Worm (Caenorhabditis elegans) whole organism, L1 larva: ENCODE data around the gene ZK616.3.

Experiments
- C16A3.4 ChIP-seq: fragments of 150-350 bp; optimal IDR thresholded peaks from 2 replicates; lab custom pipeline; 2014; ENCODE audit warnings: missing biosample characterization, missing genetic modification characterization
- alr-1 ChIP-seq: fragments of 200-800 bp; sonication (Bioruptor generic); optimal IDR thresholded peaks from 2 replicates; lab custom pipeline; 2018; ENCODE audit warnings: borderline replicate concordance, mild to moderate bottlenecking, missing genetic modification characterization, missing compliant biosample characterization
- ama-1 ChIP-seq: fragments of 150-350 bp; optimal IDR thresholded peaks from 2 replicates; lab custom pipeline; 2014
- ceh-63 ChIP-seq: fragments of 200-800 bp; sonication (Bioruptor generic); optimal IDR thresholded peaks from 2 replicates; lab custom pipeline; 2018; ENCODE audit warnings: mild to moderate bottlenecking, missing genetic modification characterization, missing compliant biosample characterization
- ceh-8 ChIP-seq: fragments of 200-800 bp; sonication (Bioruptor generic); optimal IDR thresholded peaks from 2 replicates; lab custom pipeline; 2018; ENCODE audit warnings: mild to moderate bottlenecking, missing genetic modification characterization, moderate library complexity, missing compliant biosample characterization
- ceh-90 ChIP-seq: sonication (generic microtip); optimal IDR thresholded peaks from 2 replicates; lab custom pipeline; 2016; ENCODE audit warnings: missing genetic modification characterization, missing compliant biosample characterization
- dsc-1 ChIP-seq: sonication (generic microtip); optimal IDR thresholded peaks from 2 replicates; lab custom pipeline; 2016; ENCODE audit warnings: mild to moderate bottlenecking, missing genetic modification characterization, missing compliant biosample characterization
- efl-1 ChIP-seq, 4 experiments: fragments of 150-350 bp; optimal IDR thresholded peaks in 3 of 4; peaks in 1 of 4; 1 replicate in 1 of 4; 2 replicates in 3 of 4; lab custom pipeline; 2014; ENCODE audit warnings: missing biosample characterization in 2 of 4, missing genetic modification characterization in 2 of 4, missing genetic modification reagents in 2 of 4
- elt-2 ChIP-seq: sonication (generic microtip); optimal IDR thresholded peaks from 2 replicates; lab custom pipeline; 2016; ENCODE audit warnings: missing genetic modification characterization, mild to moderate bottlenecking, inconsistent platforms, missing compliant biosample characterization, missing genetic modification reagents
- ets-5 ChIP-seq: fragments of 200-800 bp; sonication (Bioruptor generic); IDR thresholded peaks from 2 replicates; pipeline ENCODE4 v1.3.6; 2022; ENCODE audit warnings: missing genetic modification characterization, missing compliant biosample characterization
- fkh-10 ChIP-seq: sonication (generic microtip); optimal IDR thresholded peaks from 2 replicates; lab custom pipeline; 2017; ENCODE audit warnings: missing biosample characterization, missing genetic modification reagents, missing genetic modification characterization
- fkh-8 ChIP-seq: sonication (generic microtip); optimal IDR thresholded peaks from 2 replicates; lab custom pipeline; 2016; ENCODE audit warnings: mild to moderate bottlenecking, missing genetic modification characterization, missing compliant biosample characterization
- grh-1 ChIP-seq: fragments of 200-800 bp; sonication (Bioruptor generic); IDR thresholded peaks from 2 replicates; pipeline ENCODE4 v1.3.6; 2022; ENCODE audit warnings: missing genetic modification reagents, missing genetic modification characterization, missing compliant biosample characterization
- irx-1 ChIP-seq: sonication (generic microtip); optimal IDR thresholded peaks from 2 replicates; lab custom pipeline; 2016; ENCODE audit warnings: missing genetic modification characterization, missing compliant biosample characterization
- isw-1 ChIP-seq: fragments of 200-800 bp; sonication (Bioruptor generic); IDR thresholded peaks from 2 replicates; pipeline ENCODE4 v1.3.6; 2022; ENCODE audit warnings: missing genetic modification characterization, missing compliant biosample characterization
- jun-1 ChIP-seq: fragments of 150-350 bp; optimal IDR thresholded peaks from 2 replicates; lab custom pipeline; 2014; ENCODE audit warnings: missing biosample characterization, missing genetic modification reagents, missing genetic modification characterization
- lin-14 ChIP-seq: fragments of 200-800 bp; sonication (Bioruptor generic); optimal IDR thresholded peaks from 2 replicates; lab custom pipeline; 2018; ENCODE audit warnings: mild to moderate bottlenecking, missing genetic modification characterization, moderate library complexity, missing compliant biosample characterization
- lir-3 ChIP-seq: sonication (generic microtip); optimal IDR thresholded peaks from 2 replicates; lab custom pipeline; 2016; ENCODE audit warnings: mild to moderate bottlenecking, missing genetic modification characterization, moderate library complexity, missing compliant biosample characterization; ENCODE audit not compliant: poor library complexity
- mep-1 ChIP-seq: fragments of 150-350 bp; optimal IDR thresholded peaks from 2 replicates; lab custom pipeline; 2014; ENCODE audit warnings: missing biosample characterization, missing genetic modification characterization
- nhr-12 ChIP-seq: sonication (generic microtip); optimal IDR thresholded peaks from 2 replicates; lab custom pipeline; 2017; ENCODE audit warnings: missing biosample characterization, missing genetic modification characterization
- nhr-20 ChIP-seq: sonication (generic microtip); optimal IDR thresholded peaks from 2 replicates; lab custom pipeline; 2016; ENCODE audit warnings: mild to moderate bottlenecking, missing genetic modification characterization, missing compliant biosample characterization
- nhr-237 ChIP-seq: fragments of 150-350 bp; optimal IDR thresholded peaks from 2 replicates; lab custom pipeline; 2014; ENCODE audit warnings: missing biosample characterization, missing genetic modification characterization
- nhr-90 ChIP-seq: sonication (generic microtip); optimal IDR thresholded peaks from 2 replicates; lab custom pipeline; 2016; ENCODE audit warnings: mild to moderate bottlenecking, missing genetic modification characterization, missing compliant biosample characterization; ENCODE audit not compliant: poor library complexity
- pqm-1 ChIP-seq: sonication (generic microtip); optimal IDR thresholded peaks from 3 replicates; lab custom pipeline; 2017; ENCODE audit warnings: missing biosample characterization, missing genetic modification characterization
- snpc-4 ChIP-seq: fragments of 150-350 bp; optimal IDR thresholded peaks from 2 replicates; lab custom pipeline; 2014; ENCODE audit warnings: missing biosample characterization, missing genetic modification characterization
- sup-37 ChIP-seq: fragments of 200-800 bp; sonication (Bioruptor generic); optimal IDR thresholded peaks from 2 replicates; lab custom pipeline; 2018; ENCODE audit warnings: mild to moderate bottlenecking, missing genetic modification characterization, missing compliant biosample characterization
- tbx-2 ChIP-seq: sonication (generic microtip); optimal IDR thresholded peaks from 2 replicates; lab custom pipeline; 2016; ENCODE audit warnings: missing genetic modification characterization, missing compliant biosample characterization
- tlp-1 ChIP-seq: fragments of 150-350 bp; optimal IDR thresholded peaks from 2 replicates; lab custom pipeline; 2014; ENCODE audit warnings: missing biosample characterization, missing genetic modification characterization
- unc-86 ChIP-seq: sonication (generic microtip); optimal IDR thresholded peaks from 2 replicates; lab custom pipeline; 2016; ENCODE audit warnings: missing genetic modification characterization, missing compliant biosample characterization
- unc-98 ChIP-seq: fragments of 200-800 bp; sonication (Bioruptor generic); IDR thresholded peaks from 2 replicates; pipeline ENCODE4 v1.3.6; 2022; ENCODE audit warnings: missing genetic modification characterization, missing compliant biosample characterization
- zip-4 ChIP-seq: fragments of 200-800 bp; sonication (Bioruptor generic); optimal IDR thresholded peaks from 2 replicates; lab custom pipeline; 2018; ENCODE audit warnings: mild to moderate bottlenecking, missing genetic modification characterization, moderate library complexity, missing compliant biosample characterization

The ZK616.3 gene

ce11 chrIV:5368860-5369259 lies 28.0 kb upstream of the ZK616.3 start (continued):
- TF ChIP-seq fkh-10 (GFP tag; lab: Kevin White, UChicago) (no peak), ama-1 (no peak), dsc-1 (tag; lab: Kevin White, UChicago) (peak; percentile 13), lin-14 (GFP tag; lab: Kevin White, UChicago) (peak; percentile 71), tlp-1 (tag; lab: Kevin White, UChicago) (no peak), unc-98 (GFP tag; lab: Robert Waterston, UW) (no peak), nhr-90 (tag; lab: Kevin White, UChicago) (no peak), alr-1 (tag; lab: Kevin White, UChicago) (no peak), ceh-63 (GFP tag; lab: Kevin White, UChicago) (no peak), snpc-4 (tag; lab: Kevin White, UChicago) (no peak), unc-86 (tag; lab: Kevin White, UChicago) (peak; percentile 37)
- TF ChIP-seq, all 84 proteins: peak for 25

ce11 chrIV:5369414-5369813 lies 27.5 kb upstream of the ZK616.3 start, which contains the start of gene F41H10.3:
F41H10.3 (plus strand) TSS chrIV:5369801.
- TF ChIP-seq irx-1 (tag; lab: Kevin White, UChicago): peak; percentile 2
- TF ChIP-seq grh-1 (GFP tag; lab: Robert Waterston, UW): no peak
- no peak for TF ChIP-seq tbx-2
- TF ChIP-seq efl-1 (optimal IDR thresholded peaks at IDR 0.05; lab: Kevin White, UChicago): peak in 1 of 2 experiments; percentile 6
- TF ChIP-seq efl-1 (GFP tag; optimal IDR thresholded peaks at IDR 0.05 in 1 of 2; lab: Kevin White, UChicago): peak; percentile 4 to 59

ce11 chrIV:5370914-5371313 lies 26.0 kb upstream of the ZK616.3 start:
- TF ChIP-seq ceh-8 (GFP tag; lab: Kevin White, UChicago) (no peak), nhr-12 (tag; lab: Kevin White, UChicago) (no peak), nhr-90 (tag; lab: Kevin White, UChicago) (no peak)
- TF ChIP-seq, all 84 proteins: peak for 0

- TF ChIP-seq nhr-12 (tag; lab: Kevin White, UChicago): no peak
These were observed 22.5 kb upstream of the ZK616.3 start for ce11 chrIV:5374321-5374720.

- no peak for TF ChIP-seq C16A3.4 (tag; lab: Kevin White, UChicago)
- no peak for TF ChIP-seq nhr-20 (tag; lab: Kevin White, UChicago)
- TF ChIP-seq pqm-1 (tag; lab: Kevin White, UChicago): no peak
- no peak for TF ChIP-seq ets-5 (GFP tag; lab: Robert Waterston, UW)
- no peak for TF ChIP-seq lir-3 (tag; lab: Kevin White, UChicago)
- no peak for TF ChIP-seq isw-1
- TF ChIP-seq sup-37 (GFP tag; lab: Kevin White, UChicago): no peak
- no peak for TF ChIP-seq grh-1 (GFP tag; lab: Robert Waterston, UW)
These were observed 21.9 kb upstream of the ZK616.3 start for ce11 chrIV:5374946-5375345.

- TF ChIP-seq ceh-90: no peak
- TF ChIP-seq elt-2 (tag; lab: Kevin White, UChicago): peak; percentile 55
- TF ChIP-seq, all 84 proteins: peak for 1
These were observed 19.8 kb upstream of the ZK616.3 start, which contains the start of gene elo-5 for ce11 chrIV:5377062-5377461. elo-5 (minus strand) TSS chrIV:5377117.

ce11 chrIV:5380140-5380539 lies 16.7 kb upstream of the ZK616.3 start:
- TF ChIP-seq nhr-237 (tag; lab: Kevin White, UChicago): no peak
- no peak for TF ChIP-seq jun-1 (tag; lab: Kevin White, UChicago)
- TF ChIP-seq mep-1 (tag; lab: Kevin White, UChicago): no peak
- no peak for TF ChIP-seq zip-4
- TF ChIP-seq elt-2 (tag; lab: Kevin White, UChicago): peak; percentile 61
- no peak for TF ChIP-seq fkh-8 (tag; lab: Kevin White, UChicago)
- TF ChIP-seq, all 84 proteins: peak for 1
